Worm (Caenorhabditis elegans) whole organism, L4 larva: Measurements from ENCODE around the gene haf-1.

Experiments
- ZK546.5 ChIP-seq, 2 experiments: sonication (generic microtip); optimal IDR thresholded peaks; 2 replicates each; lab custom pipeline; 2017; ENCODE audit warnings: missing biosample characterization in 2 of 2, missing genetic modification characterization in 2 of 2
- aha-1 ChIP-seq: fragments of 150-350 bp; peaks from one replicate; lab custom pipeline; 2014; ENCODE audit warnings: missing biosample characterization, missing genetic modification characterization
- fkh-10 ChIP-seq: fragments of 150-350 bp; optimal IDR thresholded peaks from 2 replicates; lab custom pipeline; 2014; ENCODE audit warnings: missing biosample characterization, missing genetic modification reagents, missing genetic modification characterization
- lin-39 ChIP-seq: fragments of 150-350 bp; optimal IDR thresholded peaks from 2 replicates; lab custom pipeline; 2014; ENCODE audit warnings: missing biosample characterization, missing genetic modification reagents, missing genetic modification characterization
- madf-5 ChIP-seq, 2 experiments: fragments of 200-800 bp; sonication (Bioruptor generic); IDR thresholded peaks; 2 replicates each; pipeline ENCODE4 v1.3.6; 2022; ENCODE audit warnings: missing compliant biosample characterization in 2 of 2, missing genetic modification characterization in 2 of 2
- nhr-237 ChIP-seq: sonication (generic microtip); optimal IDR thresholded peaks from 2 replicates; lab custom pipeline; 2017; ENCODE audit warnings: missing biosample characterization, missing genetic modification characterization
- nhr-25 ChIP-seq: sonication (generic microtip); optimal IDR thresholded peaks from 2 replicates; lab custom pipeline; 2017; ENCODE audit warnings: missing genetic modification characterization, mild to moderate bottlenecking, missing compliant biosample characterization, antibody characterized with exemption, moderate library complexity, borderline replicate concordance; ENCODE audit not compliant: insufficient read depth
- nhr-6 ChIP-seq: fragments of 150-350 bp; optimal IDR thresholded peaks from 2 replicates; lab custom pipeline; 2014; ENCODE audit warnings: missing biosample characterization, missing genetic modification characterization
- pha-4 ChIP-seq, 2 experiments: fragments of 150-350 bp in 1 of 2; fragments of 200-800 bp in 1 of 2; sonication (Bioruptor generic) in 1 of 2; IDR thresholded peaks in 1 of 2; optimal IDR thresholded peaks in 1 of 2; 2 replicates each; pipeline versions ENCODE4 v1.3.6 to Lab custom; 2014 to 2022; ENCODE audit warnings: missing genetic modification characterization in 2 of 2, missing genetic modification reagents in 2 of 2, missing biosample characterization in 1 of 2, missing compliant biosample characterization in 1 of 2
- pqm-1 ChIP-seq: sonication (generic microtip); optimal IDR thresholded peaks from 2 replicates; lab custom pipeline; 2017; ENCODE audit warnings: missing biosample characterization, missing genetic modification characterization
- unc-39 ChIP-seq: sonication (generic microtip); optimal IDR thresholded peaks from 2 replicates; lab custom pipeline; 2017; ENCODE audit warnings: missing biosample characterization, missing genetic modification characterization

DNA sequence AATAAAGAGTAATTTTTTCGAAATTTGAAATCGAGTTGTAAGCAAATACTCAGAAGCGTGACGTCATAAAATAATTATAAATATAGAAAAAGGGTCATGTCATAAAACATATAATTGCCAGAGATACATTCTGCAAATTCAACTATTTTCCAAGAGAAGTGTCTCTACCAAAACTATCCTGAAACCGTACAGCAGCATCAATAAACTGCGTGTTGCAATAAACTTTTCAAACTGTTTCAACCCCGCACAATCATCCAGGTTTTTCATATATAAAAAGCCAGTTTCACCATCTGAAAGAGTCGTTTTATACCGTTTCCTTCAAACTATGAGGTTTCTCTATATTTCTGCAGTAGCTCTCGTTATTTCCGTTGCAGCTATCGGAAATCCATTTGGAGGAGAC lies 32.7 kb upstream of the haf-1 start, which contains the start of gene C49C3.11:
- TF ChIP-seq nhr-25 (tag; lab: Kevin White, UChicago) (no peak), nhr-6 (tag; lab: Kevin White, UChicago) (no peak), pqm-1 (no peak), aha-1 (tag; lab: Kevin White, UChicago) (no peak), ZK546.5 (tag; optimal IDR thresholded peaks at IDR 0.05; lab: Kevin White, UChicago) (no peak), pha-4 (GFP tag; IDR thresholded peaks at IDR 0.05; lab: Robert Waterston, UW) (no peak), pha-4 (tag; optimal IDR thresholded peaks at IDR 0.05; lab: Kevin White, UChicago) (no peak), nhr-237 (tag; lab: Kevin White, UChicago) (no peak), lin-39 (tag; lab: Kevin White, UChicago) (no peak), madf-5 (GFP tag; IDR thresholded peaks at IDR 0.05; lab: Robert Waterston, UW) (no peak), unc-39 (tag; lab: Kevin White, UChicago) (no peak), fkh-10 (GFP tag; lab: Kevin White, UChicago) (no peak)
